Worm (Caenorhabditis elegans) whole organism, L3 larva: ENCODE measurements around the gene Y79H2A.4.

Experiments used
- ZK546.5 ChIP-seq: sonication (generic microtip); optimal IDR thresholded peaks from 2 replicates; lab custom pipeline; 2017; ENCODE audit warnings: missing biosample characterization, missing genetic modification characterization
- aly-2 ChIP-seq: fragments of 150-350 bp; optimal IDR thresholded peaks from 2 replicates; lab custom pipeline; 2014; ENCODE audit warnings: missing biosample characterization, missing genetic modification characterization
- ceh-16 ChIP-seq: sonication (generic microtip); optimal IDR thresholded peaks from 2 replicates; lab custom pipeline; 2017; ENCODE audit warnings: missing biosample characterization, missing genetic modification characterization
- ceh-28 ChIP-seq: fragments of 150-350 bp; optimal IDR thresholded peaks from 2 replicates; lab custom pipeline; 2014; ENCODE audit warnings: missing biosample characterization, missing genetic modification reagents, missing genetic modification characterization
- ceh-82 ChIP-seq: fragments of 150-350 bp; optimal IDR thresholded peaks from 2 replicates; lab custom pipeline; 2014; ENCODE audit warnings: missing biosample characterization, missing genetic modification characterization
- ceh-9 ChIP-seq: sonication (generic microtip); optimal IDR thresholded peaks from 2 replicates; lab custom pipeline; 2018; ENCODE audit warnings: missing biosample characterization, missing genetic modification characterization
- daf-12 ChIP-seq: fragments of 150-350 bp; optimal IDR thresholded peaks from 2 replicates; lab custom pipeline; 2014; ENCODE audit warnings: missing biosample characterization, missing genetic modification reagents, missing genetic modification characterization
- elt-2 ChIP-seq: sonication (generic microtip); optimal IDR thresholded peaks from 2 replicates; lab custom pipeline; 2016; ENCODE audit warnings: missing genetic modification reagents, mild to moderate bottlenecking, missing genetic modification characterization, missing compliant biosample characterization
- elt-3 ChIP-seq, 3 experiments: fragments of 150-350 bp in 1 of 3; sonication (generic microtip) in 2 of 3; optimal IDR thresholded peaks; 2 replicates in 2 of 3; 4 replicates in 1 of 3; lab custom pipeline; 2014 to 2017; ENCODE audit warnings: missing biosample characterization in 3 of 3, missing genetic modification characterization in 3 of 3
- eor-1 ChIP-seq, 2 experiments: fragments of 150-350 bp; optimal IDR thresholded peaks; 2 replicates each; lab custom pipeline; 2014 to 2018; ENCODE audit warnings: missing biosample characterization in 2 of 2, missing genetic modification characterization in 2 of 2
- fkh-2 ChIP-seq: fragments of 150-350 bp; optimal IDR thresholded peaks from 2 replicates; lab custom pipeline; 2014; ENCODE audit warnings: missing biosample characterization, missing genetic modification reagents, missing genetic modification characterization
- fos-1 ChIP-seq: fragments of 150-350 bp; optimal IDR thresholded peaks from 2 replicates; lab custom pipeline; 2014; ENCODE audit warnings: missing biosample characterization, missing genetic modification characterization
- hmg-11 ChIP-seq: sonication (generic microtip); optimal IDR thresholded peaks from 2 replicates; lab custom pipeline; 2016; ENCODE audit warnings: missing genetic modification characterization, missing compliant biosample characterization
- lin-15B ChIP-seq: fragments of 150-350 bp; optimal IDR thresholded peaks from 2 replicates; lab custom pipeline; 2014; ENCODE audit warnings: missing biosample characterization, missing genetic modification characterization
- lin-39 ChIP-seq: fragments of 150-350 bp; optimal IDR thresholded peaks from 2 replicates; lab custom pipeline; 2018; ENCODE audit warnings: missing biosample characterization, missing genetic modification reagents, missing genetic modification characterization
- lsy-12 ChIP-seq: sonication (generic microtip); optimal IDR thresholded peaks from 2 replicates; lab custom pipeline; 2016; ENCODE audit warnings: mild to moderate bottlenecking, missing genetic modification characterization, missing compliant biosample characterization
- mdl-1 ChIP-seq: fragments of 150-350 bp; optimal IDR thresholded peaks from 2 replicates; lab custom pipeline; 2014; ENCODE audit warnings: missing biosample characterization, missing genetic modification characterization
- mml-1 ChIP-seq: fragments of 150-350 bp; sonication (generic microtip); optimal IDR thresholded peaks from 3 replicates; lab custom pipeline; 2014; ENCODE audit warnings: missing biosample characterization, missing genetic modification characterization
- nfya-1 ChIP-seq: sonication (generic microtip); optimal IDR thresholded peaks from 2 replicates; lab custom pipeline; 2017; ENCODE audit warnings: missing genetic modification characterization, mild to moderate bottlenecking, missing compliant biosample characterization, antibody characterized with exemption, moderate library complexity; ENCODE audit not compliant: insufficient read depth
- nhr-12 ChIP-seq: fragments of 150-350 bp; optimal IDR thresholded peaks from 2 replicates; lab custom pipeline; 2014; ENCODE audit warnings: missing biosample characterization, missing genetic modification characterization
- nhr-23 ChIP-seq: fragments of 150-350 bp; optimal IDR thresholded peaks from 2 replicates; lab custom pipeline; 2014; ENCODE audit warnings: missing biosample characterization, missing genetic modification reagents, missing genetic modification characterization
- nhr-237 ChIP-seq: fragments of 150-350 bp; optimal IDR thresholded peaks from 2 replicates; lab custom pipeline; 2014; ENCODE audit warnings: missing biosample characterization, missing genetic modification characterization
- nhr-28 ChIP-seq: fragments of 150-350 bp; optimal IDR thresholded peaks from 2 replicates; lab custom pipeline; 2014; ENCODE audit warnings: missing biosample characterization, missing genetic modification characterization
- nhr-43 ChIP-seq: sonication (generic microtip); optimal IDR thresholded peaks from 2 replicates; lab custom pipeline; 2016; ENCODE audit warnings: mild to moderate bottlenecking, missing genetic modification characterization, missing compliant biosample characterization; ENCODE audit not compliant: poor library complexity, severe bottlenecking
- nhr-76 ChIP-seq: fragments of 150-350 bp; sonication (generic microtip); optimal IDR thresholded peaks from 5 replicates; lab custom pipeline; 2014; ENCODE audit warnings: missing biosample characterization, missing genetic modification characterization
- nhr-77 ChIP-seq: fragments of 150-350 bp; optimal IDR thresholded peaks from 2 replicates; lab custom pipeline; 2014; ENCODE audit warnings: missing biosample characterization, missing genetic modification characterization
- pha-4 ChIP-seq: fragments of 150-350 bp; optimal IDR thresholded peaks from 2 replicates; lab custom pipeline; 2014; ENCODE audit warnings: missing biosample characterization, missing genetic modification reagents, missing genetic modification characterization
- sea-2 ChIP-seq: fragments of 150-350 bp; sonication (generic microtip); optimal IDR thresholded peaks from 4 replicates; lab custom pipeline; 2014; ENCODE audit warnings: missing biosample characterization, missing genetic modification reagents, missing genetic modification characterization
- skn-1 ChIP-seq: fragments of 150-350 bp; optimal IDR thresholded peaks from 2 replicates; lab custom pipeline; 2014; ENCODE audit warnings: missing biosample characterization, missing genetic modification characterization
- snpc-4 ChIP-seq: fragments of 150-350 bp; optimal IDR thresholded peaks from 2 replicates; lab custom pipeline; 2014; ENCODE audit warnings: missing biosample characterization, missing genetic modification characterization
- tbx-2 ChIP-seq: sonication (generic microtip); optimal IDR thresholded peaks from 2 replicates; lab custom pipeline; 2016; ENCODE audit warnings: mild to moderate bottlenecking, missing genetic modification characterization, missing compliant biosample characterization
- unc-39 ChIP-seq: sonication (generic microtip); optimal IDR thresholded peaks from 4 replicates; lab custom pipeline; 2017; ENCODE audit warnings: missing biosample characterization, missing genetic modification characterization
- zag-1 ChIP-seq: fragments of 150-350 bp; optimal IDR thresholded peaks from 2 replicates; lab custom pipeline; 2014; ENCODE audit warnings: missing biosample characterization, missing genetic modification characterization
- ztf-4 ChIP-seq: fragments of 150-350 bp; optimal IDR thresholded peaks from 2 replicates; lab custom pipeline; 2014; ENCODE audit warnings: missing biosample characterization, missing genetic modification characterization

The Y79H2A.4 gene

DNA sequence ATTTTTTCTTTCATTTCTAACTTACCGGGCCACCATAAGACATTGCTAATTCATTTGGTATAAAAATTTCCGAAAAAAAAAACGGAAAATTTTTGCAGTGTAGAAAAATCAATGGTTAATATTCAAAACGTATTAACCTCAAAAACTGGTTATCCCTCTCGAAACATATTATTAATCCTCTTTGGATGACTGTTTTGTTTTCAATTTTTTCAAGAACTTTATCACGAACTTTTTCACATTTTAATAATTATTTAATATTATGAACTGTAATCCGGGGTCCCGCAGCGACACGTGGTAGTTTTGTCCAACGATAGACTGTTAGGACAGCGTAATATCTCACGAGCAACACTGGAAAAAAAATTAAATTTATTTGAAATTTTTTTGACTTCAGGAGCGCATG lies 12.3 kb upstream of the Y79H2A.4 start, which contains the start of gene Y79H2A.12:
Y79H2A.12 (minus strand) TSS at position 101 of the 400 bp plus-strand sequence.
- TF ChIP-seq daf-12 (tag; lab: Kevin White, UChicago) (no peak), pha-4 (tag; lab: Kevin White, UChicago) (no peak), unc-39 (no peak), hmg-11 (no peak), snpc-4 (tag; lab: Kevin White, UChicago) (no peak), nhr-12 (no peak), mdl-1 (tag; lab: Kevin White, UChicago) (no peak), ceh-82 (tag; lab: Kevin White, UChicago) (no peak), nfya-1 (tag; lab: Kevin White, UChicago) (no peak), fos-1 (tag; lab: Kevin White, UChicago) (no peak)

DNA sequence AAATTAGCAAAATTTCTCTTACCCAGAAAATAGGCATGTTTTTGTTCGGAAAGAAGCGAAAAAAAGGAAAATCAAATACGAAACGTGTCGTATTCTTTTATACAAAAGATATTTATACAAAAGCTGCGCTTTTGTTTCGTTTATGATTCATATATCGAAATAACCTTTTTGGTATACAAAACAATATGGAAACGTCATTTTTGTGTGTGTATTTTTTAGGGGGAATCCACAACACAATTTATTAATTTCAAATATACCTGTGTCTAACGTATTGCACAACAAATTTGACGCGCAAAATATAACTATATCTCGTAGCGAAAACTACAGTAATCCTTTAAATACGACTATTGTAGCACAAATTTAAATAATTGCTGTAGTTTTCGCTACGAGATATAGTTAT lies 10.4 kb upstream of the Y79H2A.4 start, which contains the start of gene Y79H2A.2:
Y79H2A.2 (minus strand) TSS at position 101 of the 400 bp plus-strand sequence.
- no peak for TF ChIP-seq nhr-43
- TF ChIP-seq ZK546.5: no peak
- TF ChIP-seq ztf-4: no peak
- no peak for TF ChIP-seq nhr-237 (tag; lab: Kevin White, UChicago)
- no peak for TF ChIP-seq nhr-28 (tag; lab: Kevin White, UChicago)
- TF ChIP-seq mdl-1 (tag; lab: Kevin White, UChicago): no peak
- no peak for TF ChIP-seq nhr-77 (tag; lab: Kevin White, UChicago)
- no peak for TF ChIP-seq fkh-2 (tag; lab: Kevin White, UChicago)
- no peak for TF ChIP-seq zag-1 (tag; lab: Kevin White, UChicago)
- TF ChIP-seq nhr-76 (tag; lab: Kevin White, UChicago): no peak
- TF ChIP-seq daf-12 (tag; lab: Kevin White, UChicago): no peak
- TF ChIP-seq eor-1 (tag; optimal IDR thresholded peaks at IDR 0.05; lab: Kevin White, UChicago): no peak
- TF ChIP-seq ceh-28 (tag; lab: Kevin White, UChicago): no peak
- TF ChIP-seq nhr-12: no peak
- no peak for TF ChIP-seq elt-3 (tag; optimal IDR thresholded peaks at IDR 0.05; lab: Kevin White, UChicago)

DNA sequence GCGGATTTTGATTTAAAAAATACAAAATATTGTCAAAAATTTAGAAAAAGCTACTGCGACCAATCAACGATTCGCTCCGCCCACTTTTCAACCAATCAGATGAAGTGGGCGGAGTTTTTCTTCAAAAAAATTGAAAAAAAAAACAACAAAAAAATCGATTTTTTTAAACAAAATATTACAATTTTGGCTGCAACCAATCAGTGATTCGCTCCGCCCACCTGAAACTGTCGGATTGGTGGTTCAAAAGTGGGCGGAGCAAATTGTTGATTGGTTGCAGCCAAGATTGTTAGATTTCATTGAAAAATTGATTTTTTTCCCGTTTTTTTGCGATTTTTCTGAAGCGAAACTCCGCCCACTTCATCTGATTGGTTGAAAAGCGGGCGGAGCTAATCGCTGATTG lies 7.8 kb upstream of the Y79H2A.4 start:
- TF ChIP-seq nfya-1 (tag; lab: Kevin White, UChicago) (peak; percentile 86), elt-3 (tag; optimal IDR thresholded peaks at IDR 0.05; lab: Kevin White, UChicago) (no peak)

DNA sequence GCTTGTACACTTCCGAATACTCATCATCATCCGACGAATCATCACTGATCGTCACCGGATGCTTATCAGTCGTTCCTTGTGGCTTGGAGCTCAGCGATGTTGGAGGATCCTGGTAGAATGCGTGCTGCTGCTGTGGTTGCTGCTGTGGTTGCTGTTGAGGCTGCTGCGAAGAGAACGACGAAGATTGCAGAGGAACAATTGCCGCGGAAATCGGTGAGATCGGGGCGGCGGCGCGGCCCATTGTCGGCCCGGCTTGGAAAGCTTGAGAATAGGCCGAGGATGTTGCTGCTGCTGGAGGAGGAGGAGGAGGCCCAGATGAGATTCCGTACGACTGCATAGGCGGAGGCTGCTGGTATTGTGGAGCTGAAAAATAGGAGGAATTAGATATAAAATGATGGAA lies 6.8 kb upstream of the Y79H2A.4 start:
- TF ChIP-seq sea-2 (GFP tag; lab: Kevin White, UChicago): no peak
- TF ChIP-seq aly-2 (tag; lab: Kevin White, UChicago): no peak
- TF ChIP-seq nhr-23: no peak
- TF ChIP-seq ceh-9 (tag; lab: Kevin White, UChicago): no peak
- no peak for TF ChIP-seq lin-39 (tag; lab: Kevin White, UChicago)
- TF ChIP-seq lin-15B: no peak
- TF ChIP-seq ceh-16 (tag; lab: Kevin White, UChicago): no peak
- no peak for TF ChIP-seq fkh-2 (tag; lab: Kevin White, UChicago)
- TF ChIP-seq, all 47 proteins: peak for 0

DNA sequence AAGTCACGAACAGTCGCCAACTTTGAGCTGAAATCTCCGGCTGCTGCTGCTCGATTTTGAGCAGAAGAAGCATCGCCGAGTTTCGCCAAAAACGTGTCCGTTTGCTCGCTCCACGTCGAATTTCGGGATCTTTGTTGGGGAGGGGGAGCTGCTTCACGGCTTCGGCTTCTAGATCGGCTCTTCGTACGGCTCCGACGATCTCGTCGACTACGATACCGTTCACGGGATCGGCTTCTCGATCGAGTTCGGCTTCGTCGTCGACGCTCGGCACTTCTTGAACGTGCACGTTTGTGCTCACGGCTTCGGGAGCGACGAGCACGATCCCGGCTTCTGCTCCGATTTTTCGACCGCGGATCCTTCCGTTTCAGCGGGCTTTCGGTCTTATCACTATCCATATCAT lies 3.9 kb upstream of the Y79H2A.4 start:
- no peak for TF ChIP-seq eor-1 (tag; optimal IDR thresholded peaks at IDR 0.05; lab: Kevin White, UChicago)
- TF ChIP-seq skn-1 (tag; lab: Kevin White, UChicago): no peak
- no peak for TF ChIP-seq zag-1 (tag; lab: Kevin White, UChicago)
- no peak for TF ChIP-seq nhr-237 (tag; lab: Kevin White, UChicago)
- no peak for TF ChIP-seq mml-1
- TF ChIP-seq lin-39 (tag; lab: Kevin White, UChicago): no peak
- no peak for TF ChIP-seq nhr-43
- no peak for TF ChIP-seq lsy-12 (tag; lab: Kevin White, UChicago)
- no peak for TF ChIP-seq tbx-2 (tag; lab: Kevin White, UChicago)
- no peak for TF ChIP-seq daf-12 (tag; lab: Kevin White, UChicago)
- no peak for TF ChIP-seq nhr-28 (tag; lab: Kevin White, UChicago)
- TF ChIP-seq ZK546.5: no peak
- no peak for TF ChIP-seq elt-2
- TF ChIP-seq fos-1 (tag; lab: Kevin White, UChicago): no peak
- TF ChIP-seq mdl-1 (tag; lab: Kevin White, UChicago): no peak
- no peak for TF ChIP-seq nfya-1 (tag; lab: Kevin White, UChicago)
- TF ChIP-seq hmg-11: no peak
- no peak for TF ChIP-seq nhr-77 (tag; lab: Kevin White, UChicago)
- TF ChIP-seq nhr-12: no peak
- no peak for TF ChIP-seq aly-2 (tag; lab: Kevin White, UChicago)
